Fruit fly (Drosophila melanogaster): ENCODE data around the gene CG10654.
A peak's percentile ranks its signal among the peaks of the same experiment; 100 is the strongest.

Gene CG10654

dm6 chr3L:12506963-12507552 is 582 bp downstream of the CG10654 start (continued):
- TF ChIP-seq fd3F (GFP tag; optimal IDR thresholded peaks at IDR 0.05) (no peak), Oli (tag; optimal IDR thresholded peaks at IDR 0.05) (no peak), CG11696 (GFP tag; IDR thresholded peaks at IDR 0.05) (no peak), Ptx1 (GFP tag; IDR thresholded peaks at IDR 0.05) (no peak), ken (GFP tag; IDR thresholded peaks at IDR 0.05) (no peak), eyg (GFP tag; optimal IDR thresholded peaks at IDR 0.05) (no peak), CG9437 (GFP tag; optimal IDR thresholded peaks at IDR 0.05) (no peak), Lpt (GFP tag; optimal IDR thresholded peaks at IDR 0.05) (no peak), CG16813 (GFP tag; IDR thresholded peaks at IDR 0.05; ENCODE audit: partially characterized antibody) (0 out of 3 replicates have a peak, but pooled peaks have one; percentile 21), her (GFP tag; optimal IDR thresholded peaks at IDR 0.05) (peak; percentile 62), stwl (tag; optimal IDR thresholded peaks at IDR 0.05) (no peak), Antp (GFP tag; optimal IDR thresholded peaks at IDR 0.05) (no peak), ewg (GFP tag; optimal IDR thresholded peaks at IDR 0.05) (peak; percentile 71), Sin3A (optimal IDR thresholded peaks at IDR 0.05) (no peak), sob (GFP tag; IDR thresholded peaks at IDR 0.05) (no peak), CG2889 (GFP tag; IDR thresholded peaks at IDR 0.05) (no peak), vnd (GFP tag; IDR thresholded peaks at IDR 0.05; ENCODE audit: partially characterized antibody) (0 out of 3 replicates have a peak, but pooled peaks have one; percentile 16), CG18476 (GFP tag; optimal IDR thresholded peaks at IDR 0.05) (no peak), HLHmδ (GFP tag; optimal IDR thresholded peaks at IDR 0.05) (peak; percentile 14), chinmo (GFP tag; IDR thresholded peaks at IDR 0.05; ENCODE audit: partially characterized antibody) (no peak), ab (GFP tag; optimal IDR thresholded peaks at IDR 0.05) (no peak), Fer3 (tag; optimal IDR thresholded peaks at IDR 0.05) (no peak), mirr (GFP tag; optimal IDR thresholded peaks at IDR 0.05) (peak; percentile 9), tx (GFP tag; optimal IDR thresholded peaks at IDR 0.05) (no peak), CG15479 (GFP tag; optimal IDR thresholded peaks at IDR 0.05) (no peak), HmgZ (tag; optimal IDR thresholded peaks at IDR 0.05) (peak; percentile 33), gce (GFP tag; IDR thresholded peaks at IDR 0.05) (no peak), Dip2 (GFP tag; IDR thresholded peaks at IDR 0.05) (no peak), CG4617 (GFP tag; optimal IDR thresholded peaks at IDR 0.05; ENCODE audit: borderline replicate concordance) (no peak), tna (GFP tag; IDR thresholded peaks at IDR 0.05; ENCODE audit: partially characterized antibody) (no peak), GATAe (GFP tag; conservative IDR thresholded peaks at IDR 0.05) (peak; percentile 72), bcd (GFP tag; optimal IDR thresholded peaks at IDR 0.05) (no peak), ham (GFP tag; IDR thresholded peaks at IDR 0.05) (no peak), Hey (tag; optimal IDR thresholded peaks at IDR 0.05) (peak; percentile 69), pum (GFP tag; optimal IDR thresholded peaks at IDR 0.05) (no peak), Abd-B (GFP tag; optimal IDR thresholded peaks at IDR 0.05) (no peak), Hmr (GFP tag; optimal IDR thresholded peaks at IDR 0.05) (no peak), Rfx (GFP tag; IDR thresholded peaks at IDR 0.05) (peak; percentile 46; the same call in 1 of the 2 replicates), CG16815 (GFP tag; optimal IDR thresholded peaks at IDR 0.05) (no peak), YL-1 (GFP tag; optimal IDR thresholded peaks at IDR 0.05) (no peak), CG17912 (GFP tag; optimal IDR thresholded peaks at IDR 0.05) (no peak), hbn (GFP tag; IDR thresholded peaks at IDR 0.05; ENCODE audit: partially characterized antibody) (no peak), BEAF-32 (GFP tag; optimal IDR thresholded peaks at IDR 0.05) (no peak), crol (GFP tag; IDR thresholded peaks at IDR 0.05) (peak; percentile 11; the same call in 1 of the 2 replicates), gfzf (GFP tag; optimal IDR thresholded peaks at IDR 0.05) (no peak), CG10274 (GFP tag; optimal IDR thresholded peaks at IDR 0.05) (no peak), gsb-n (tag; optimal IDR thresholded peaks at IDR 0.05) (no peak), CG13287 (GFP tag; IDR thresholded peaks at IDR 0.05; ENCODE audit: partially characterized antibody) (no peak), pho (GFP tag; optimal IDR thresholded peaks at IDR 0.05) (no peak), CG12104 (GFP tag; optimal IDR thresholded peaks at IDR 0.05) (no peak)
